Worm (Caenorhabditis elegans) whole organism, L3 larva: ENCODE results near the gene ZK105.11.

ENCODE experiments used
- fkh-2 ChIP-seq: fragments of 150-350 bp; optimal IDR thresholded peaks from 2 replicates; lab custom pipeline; 2014; ENCODE audit warnings: missing biosample characterization, missing genetic modification reagents, missing genetic modification characterization
- nhr-28 ChIP-seq: fragments of 150-350 bp; optimal IDR thresholded peaks from 2 replicates; lab custom pipeline; 2014; ENCODE audit warnings: missing biosample characterization, missing genetic modification characterization
- nhr-76 ChIP-seq: fragments of 150-350 bp; sonication (generic microtip); optimal IDR thresholded peaks from 5 replicates; lab custom pipeline; 2014; ENCODE audit warnings: missing biosample characterization, missing genetic modification characterization
- pha-4 ChIP-seq: fragments of 150-350 bp; optimal IDR thresholded peaks from 2 replicates; lab custom pipeline; 2014; ENCODE audit warnings: missing biosample characterization, missing genetic modification reagents, missing genetic modification characterization
- unc-39 ChIP-seq: sonication (generic microtip); optimal IDR thresholded peaks from 4 replicates; lab custom pipeline; 2017; ENCODE audit warnings: missing biosample characterization, missing genetic modification characterization
- unc-62 ChIP-seq: fragments of 150-350 bp; sonication (generic microtip); optimal IDR thresholded peaks from 4 replicates; lab custom pipeline; 2014; ENCODE audit warnings: missing biosample characterization, missing genetic modification reagents, missing genetic modification characterization

- no peak for TF ChIP-seq nhr-28 (tag; lab: Kevin White, UChicago)
- TF ChIP-seq fkh-2 (tag; lab: Kevin White, UChicago), result no peak
- TF ChIP-seq nhr-76 (tag; lab: Kevin White, UChicago), result no peak
- TF ChIP-seq unc-62 (GFP tag; lab: Kevin White, UChicago), result no peak
- no peak for TF ChIP-seq pha-4 (tag; lab: Kevin White, UChicago)
- TF ChIP-seq unc-39 (tag; lab: Kevin White, UChicago), result no peak
Observed at ce11 chrV:7755991-7756390, 47.6 kb upstream of the ZK105.11 start.
